Worm (Caenorhabditis elegans): Measurements from ENCODE around the gene ndub-3.

The ndub-3 gene

DNA sequence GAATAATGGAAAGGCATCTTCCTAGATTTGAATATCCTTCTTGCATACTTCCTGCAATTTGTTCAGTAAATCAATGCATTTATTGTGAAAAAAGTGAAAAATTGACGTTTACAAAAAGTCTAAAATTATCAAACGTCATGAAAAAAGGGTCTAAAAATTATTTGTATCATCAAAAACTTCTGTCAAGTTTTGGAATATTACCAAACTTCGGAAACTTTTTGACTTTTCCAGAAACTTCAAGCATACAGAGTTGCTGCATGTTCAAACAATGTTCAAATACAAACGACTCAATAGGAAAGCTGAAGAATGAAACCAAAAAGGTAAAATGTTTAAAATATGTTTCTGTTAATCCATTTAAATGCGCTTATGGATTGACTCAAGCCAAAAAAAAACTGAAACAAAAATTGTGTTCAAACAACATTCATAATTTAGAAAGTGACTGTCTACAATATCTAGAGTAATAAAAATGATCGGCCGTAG lies 37.1 kb upstream of the ndub-3 start, which contains the start of gene F44G4.6:
TSS of gene F44G4.6 (minus strand) at position 51 of the 480 bp plus-strand sequence.
- no peak for TF ChIP-seq efl-1 (optimal IDR thresholded peaks at IDR 0.05)
- TF ChIP-seq efl-1 (GFP tag; optimal IDR thresholded peaks at IDR 0.05 in 1 of 2): peak in 1 of 2 experiments; percentile 28
- TF ChIP-seq ztf-11 (tag; optimal IDR thresholded peaks at IDR 0.05): no peak

- TF ChIP-seq nhr-20 (tag; optimal IDR thresholded peaks at IDR 0.05) (no peak), fkh-8 (tag; optimal IDR thresholded peaks at IDR 0.05) (no peak), Y116A8C.19 (tag; optimal IDR thresholded peaks at IDR 0.05; ENCODE audit: borderline replicate concordance) (no peak), efl-3 (GFP tag; optimal IDR thresholded peaks at IDR 0.05) (no peak), xbp-1 (tag; optimal IDR thresholded peaks at IDR 0.05) (no peak), zip-4 (GFP tag; optimal IDR thresholded peaks at IDR 0.05) (no peak), elt-3 (tag; optimal IDR thresholded peaks at IDR 0.05) (no peak), nhr-19 (GFP tag; conservative IDR thresholded peaks at IDR 0.05) (no peak)
These were observed 35.6 kb upstream of the ndub-3 start, which contains the start of gene F44G4.5 for ce11 chrII:9000331-9000730. Gene F44G4.5, minus strand, starts transcription at chrII:9000431.

- TF ChIP-seq ceh-90 (tag; optimal IDR thresholded peaks at IDR 0.05): no peak
- no peak for TF ChIP-seq ceh-88 (GFP tag; IDR thresholded peaks at IDR 0.05)
- no peak for TF ChIP-seq C34B4.2 (tag; optimal IDR thresholded peaks at IDR 0.05)
- peak; percentile 14 for TF ChIP-seq nhr-71 (tag; optimal IDR thresholded peaks at IDR 0.05)
- TF ChIP-seq mep-1 (tag; optimal IDR thresholded peaks at IDR 0.05): peak; percentile 77
- TF ChIP-seq nhr-76 (tag; optimal IDR thresholded peaks at IDR 0.05): no peak
- TF ChIP-seq aha-1 (tag; optimal IDR thresholded peaks at IDR 0.05): no peak
- no peak for TF ChIP-seq nhr-84 (tag; optimal IDR thresholded peaks at IDR 0.05)
- TF ChIP-seq lin-13 (GFP tag; optimal IDR thresholded peaks at IDR 0.05): no peak
- TF ChIP-seq ceh-8 (GFP tag; optimal IDR thresholded peaks at IDR 0.05): no peak
- TF ChIP-seq sptf-1 (tag; optimal IDR thresholded peaks at IDR 0.05): no peak
- TF ChIP-seq F16B12.6 (tag; optimal IDR thresholded peaks at IDR 0.05): peak; percentile 84
- no peak for TF ChIP-seq nhr-11 (tag; optimal IDR thresholded peaks at IDR 0.05)
- no peak for TF ChIP-seq alr-1 (tag; optimal IDR thresholded peaks at IDR 0.05; ENCODE audit: borderline replicate concordance)
- no peak for TF ChIP-seq xbp-1 (tag; optimal IDR thresholded peaks at IDR 0.05)
- no peak for TF ChIP-seq unc-130 (tag; optimal IDR thresholded peaks at IDR 0.05)
- no peak for TF ChIP-seq pax-3 (tag; optimal IDR thresholded peaks at IDR 0.05)
- TF ChIP-seq lir-3 (tag; optimal IDR thresholded peaks at IDR 0.05; ENCODE audit: poor library complexity): no peak
- no peak for TF ChIP-seq unc-98 (GFP tag; IDR thresholded peaks at IDR 0.05)
- TF ChIP-seq hlh-4 (tag; optimal IDR thresholded peaks at IDR 0.05): no peak
- no peak for TF ChIP-seq lin-15B (tag; optimal IDR thresholded peaks at IDR 0.05)
- peak; percentile 14 for TF ChIP-seq vab-15 (tag; optimal IDR thresholded peaks at IDR 0.05)
- TF ChIP-seq dpl-1 (GFP tag; optimal IDR thresholded peaks at IDR 0.05): peak; percentile 24 to 60 (median 26)
- no peak for TF ChIP-seq fkh-4 (tag; optimal IDR thresholded peaks at IDR 0.05; ENCODE audit: borderline replicate concordance)
- no peak for TF ChIP-seq zag-1 (tag; optimal IDR thresholded peaks at IDR 0.05)
- TF ChIP-seq jun-1 (tag; optimal IDR thresholded peaks at IDR 0.05): no peak
- no peak for TF ChIP-seq nhr-20 (tag; optimal IDR thresholded peaks at IDR 0.05)
- no peak for TF ChIP-seq nhr-19 (GFP tag; conservative IDR thresholded peaks at IDR 0.05)
- no peak for TF ChIP-seq Y116A8C.19 (tag; optimal IDR thresholded peaks at IDR 0.05; ENCODE audit: borderline replicate concordance)
- no peak for TF ChIP-seq skn-1 (tag; optimal IDR thresholded peaks at IDR 0.05)
- no peak for TF ChIP-seq irx-1 (tag; optimal IDR thresholded peaks at IDR 0.05)
- peak; percentile 8 for TF ChIP-seq nhr-85 (tag)
- no peak for TF ChIP-seq dsc-1 (tag; optimal IDR thresholded peaks at IDR 0.05)
- TF ChIP-seq mdl-1 (tag; optimal IDR thresholded peaks at IDR 0.05): no peak
- TF ChIP-seq sup-37 (GFP tag; optimal IDR thresholded peaks at IDR 0.05): no peak
- no peak for TF ChIP-seq nhr-77 (tag; optimal IDR thresholded peaks at IDR 0.05)
- no peak for TF ChIP-seq elt-2 (tag; optimal IDR thresholded peaks at IDR 0.05)
- no peak for TF ChIP-seq egl-27 (tag; optimal IDR thresholded peaks at IDR 0.05)
- no peak for TF ChIP-seq pqm-1 (tag; optimal IDR thresholded peaks at IDR 0.05)
- TF ChIP-seq hpl-2 (GFP tag; optimal IDR thresholded peaks at IDR 0.05): no peak
- no peak for TF ChIP-seq tbx-2 (tag; optimal IDR thresholded peaks at IDR 0.05)
- TF ChIP-seq swsn-7 (tag; optimal IDR thresholded peaks at IDR 0.05): peak; percentile 14
These were observed 32.8 kb upstream of the ndub-3 start, which contains the start of the genes F44G4.3 and tdp-1 for ce11 chrII:8997479-8997878. Gene F44G4.3, minus strand, starts transcription at chrII:8997662. Gene tdp-1, plus strand, starts transcription at chrII:8997825.

Measured in whole organism, L1 larva.